Worm (Caenorhabditis elegans) whole organism, L2 larva: Measurements from ENCODE around the gene T01G5.6.

Experiments used
- aly-2 ChIP-seq: fragments of 150-350 bp; optimal IDR thresholded peaks from 2 replicates; lab custom pipeline; 2014; ENCODE audit warnings: missing biosample characterization, missing genetic modification characterization
- ceh-82 ChIP-seq: fragments of 150-350 bp; optimal IDR thresholded peaks from 2 replicates; lab custom pipeline; 2014; ENCODE audit warnings: missing biosample characterization, missing genetic modification characterization
- elt-3 ChIP-seq: sonication (generic microtip); optimal IDR thresholded peaks from 2 replicates; lab custom pipeline; 2017; ENCODE audit warnings: missing biosample characterization, missing genetic modification characterization
- nhr-77 ChIP-seq: fragments of 150-350 bp; optimal IDR thresholded peaks from 2 replicates; lab custom pipeline; 2014; ENCODE audit warnings: missing biosample characterization, missing genetic modification characterization
- snpc-4 ChIP-seq: fragments of 150-350 bp; optimal IDR thresholded peaks from 2 replicates; lab custom pipeline; 2014; ENCODE audit warnings: missing biosample characterization, missing genetic modification characterization

DNA sequence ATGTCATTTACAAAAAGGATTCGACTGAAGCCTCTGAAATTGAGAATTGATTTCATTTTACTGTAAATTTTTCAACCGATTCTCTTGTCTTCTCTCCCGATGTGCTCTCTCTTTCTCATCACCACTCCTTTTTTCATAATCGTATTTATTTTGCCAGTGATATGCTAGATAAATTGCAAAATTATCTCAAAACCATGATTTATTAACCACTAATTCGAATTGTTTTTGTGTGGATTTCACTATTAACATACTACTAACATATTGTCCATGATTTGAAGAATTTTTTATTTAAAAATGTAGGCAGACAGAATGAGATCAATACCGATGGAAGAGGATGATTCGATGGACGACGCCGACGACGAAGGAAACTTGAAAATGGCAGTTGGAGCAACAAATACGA lies 46.7 kb downstream of the T01G5.6 start, which contains the start of gene C25D7.10:
- no peak for TF ChIP-seq ceh-82 (tag; lab: Kevin White, UChicago)
- no peak for TF ChIP-seq nhr-77 (tag; lab: Kevin White, UChicago)
- no peak for TF ChIP-seq snpc-4 (tag; lab: Kevin White, UChicago)
- no peak for TF ChIP-seq aly-2 (tag; lab: Kevin White, UChicago)
- no peak for TF ChIP-seq elt-3
